Worm (Caenorhabditis elegans) whole organism, mixed stage, embryonic: ENCODE data around the gene clc-19.

Experiments used
- M03D4.4 ChIP-seq: sonication (generic microtip); optimal IDR thresholded peaks from 2 replicates; lab custom pipeline; 2017; ENCODE audit warnings: mild to moderate bottlenecking, missing genetic modification characterization, missing compliant biosample characterization
- bed-3 ChIP-seq: fragments of 200-800 bp; sonication (Bioruptor generic); optimal IDR thresholded peaks from 3 replicates; lab custom pipeline; 2018; ENCODE audit warnings: mild to moderate bottlenecking, missing genetic modification characterization, moderate library complexity, missing compliant biosample characterization
- blmp-1 ChIP-seq: fragments of 150-350 bp; optimal IDR thresholded peaks from 2 replicates; lab custom pipeline; 2014; ENCODE audit warnings: missing biosample characterization, missing genetic modification characterization
- ceh-39 ChIP-seq: fragments of 150-350 bp; optimal IDR thresholded peaks from 2 replicates; lab custom pipeline; 2014; ENCODE audit warnings: missing biosample characterization, missing genetic modification characterization
- ceh-43 ChIP-seq: fragments of 200-800 bp; sonication (Bioruptor generic); optimal IDR thresholded peaks from 2 replicates; lab custom pipeline; 2018; ENCODE audit warnings: mild to moderate bottlenecking, missing genetic modification characterization, moderate library complexity, missing compliant biosample characterization
- drap-1 ChIP-seq: fragments of 200-800 bp; sonication (Bioruptor generic); optimal IDR thresholded peaks from 3 replicates; lab custom pipeline; 2018; ENCODE audit warnings: mild to moderate bottlenecking, missing genetic modification characterization, missing compliant biosample characterization
- elt-1 ChIP-seq: sonication (generic microtip); optimal IDR thresholded peaks from 2 replicates; lab custom pipeline; 2017; ENCODE audit warnings: missing genetic modification characterization, mild to moderate bottlenecking, missing compliant biosample characterization, antibody characterized with exemption, moderate library complexity, borderline replicate concordance; ENCODE audit not compliant: insufficient read depth
- elt-3 ChIP-seq: fragments of 150-350 bp; optimal IDR thresholded peaks from 2 replicates; lab custom pipeline; 2014; ENCODE audit warnings: missing biosample characterization, missing genetic modification characterization
- flh-1 ChIP-seq: fragments of 200-800 bp; sonication (Bioruptor generic); optimal IDR thresholded peaks from 2 replicates; lab custom pipeline; 2018; ENCODE audit warnings: mild to moderate bottlenecking, missing genetic modification characterization, moderate library complexity, missing compliant biosample characterization
- ham-2 ChIP-seq: fragments of 200-800 bp; sonication (Bioruptor generic); optimal IDR thresholded peaks from 2 replicates; lab custom pipeline; 2018; ENCODE audit warnings: mild to moderate bottlenecking, missing genetic modification characterization, missing compliant biosample characterization
- hlh-1 ChIP-seq: fragments of 150-350 bp; optimal IDR thresholded peaks from 2 replicates; lab custom pipeline; 2014; ENCODE audit warnings: missing biosample characterization, missing genetic modification reagents, missing genetic modification characterization
- lin-13 ChIP-seq: fragments of 150-350 bp; optimal IDR thresholded peaks from 2 replicates; lab custom pipeline; 2014; ENCODE audit warnings: missing biosample characterization, missing genetic modification characterization
- lin-32 ChIP-seq: fragments of 200-800 bp; sonication (Bioruptor generic); optimal IDR thresholded peaks from 2 replicates; lab custom pipeline; 2018; ENCODE audit warnings: mild to moderate bottlenecking, missing genetic modification characterization, missing compliant biosample characterization
- lsy-2 ChIP-seq: fragments of 150-350 bp; optimal IDR thresholded peaks from 2 replicates; lab custom pipeline; 2014; ENCODE audit warnings: missing biosample characterization, missing genetic modification characterization
- mab-5 ChIP-seq: fragments of 150-350 bp; optimal IDR thresholded peaks from 2 replicates; lab custom pipeline; 2014; ENCODE audit warnings: missing biosample characterization, missing genetic modification characterization
- mep-1 ChIP-seq: fragments of 150-350 bp; optimal IDR thresholded peaks from 2 replicates; lab custom pipeline; 2017; ENCODE audit warnings: missing biosample characterization, missing genetic modification reagents, missing genetic modification characterization, inconsistent platforms
- mls-2 ChIP-seq: sonication (generic microtip); optimal IDR thresholded peaks from 2 replicates; lab custom pipeline; 2016; ENCODE audit warnings: mild to moderate bottlenecking, missing genetic modification characterization, moderate library complexity, missing compliant biosample characterization
- nhr-12 ChIP-seq: fragments of 150-350 bp; optimal IDR thresholded peaks from 2 replicates; lab custom pipeline; 2014; ENCODE audit warnings: missing biosample characterization, missing genetic modification characterization
- nhr-2 ChIP-seq: fragments of 150-350 bp; optimal IDR thresholded peaks from 2 replicates; lab custom pipeline; 2014; ENCODE audit warnings: missing biosample characterization, missing genetic modification characterization
- nhr-237 ChIP-seq: fragments of 150-350 bp; optimal IDR thresholded peaks from 2 replicates; lab custom pipeline; 2014; ENCODE audit warnings: missing biosample characterization, missing genetic modification characterization
- nhr-28 ChIP-seq: fragments of 150-350 bp; optimal IDR thresholded peaks from 2 replicates; lab custom pipeline; 2014; ENCODE audit warnings: missing biosample characterization, missing genetic modification characterization
- pha-4 ChIP-seq: fragments of 150-350 bp; optimal IDR thresholded peaks from 2 replicates; lab custom pipeline; 2018; ENCODE audit warnings: missing biosample characterization, missing genetic modification reagents, missing genetic modification characterization
- sem-2 ChIP-seq: fragments of 200-800 bp; sonication (Bioruptor generic); optimal IDR thresholded peaks from 2 replicates; lab custom pipeline; 2018; ENCODE audit warnings: mild to moderate bottlenecking, missing genetic modification characterization, missing compliant biosample characterization
- tbx-8 ChIP-seq: fragments of 200-800 bp; sonication (Bioruptor generic); optimal IDR thresholded peaks from 2 replicates; lab custom pipeline; 2018; ENCODE audit warnings: mild to moderate bottlenecking, missing genetic modification characterization, moderate library complexity, missing compliant biosample characterization
- unc-120 ChIP-seq: sonication (generic microtip); optimal IDR thresholded peaks from 2 replicates; lab custom pipeline; 2017; ENCODE audit warnings: missing genetic modification characterization, missing compliant biosample characterization; ENCODE audit not compliant: poor library complexity, severe bottlenecking
- unc-62 ChIP-seq: fragments of 150-350 bp; optimal IDR thresholded peaks from 2 replicates; lab custom pipeline; 2014; ENCODE audit warnings: missing biosample characterization, missing genetic modification reagents, missing genetic modification characterization
- zip-8 ChIP-seq: fragments of 150-350 bp; optimal IDR thresholded peaks from 2 replicates; lab custom pipeline; 2014; ENCODE audit warnings: missing biosample characterization, missing genetic modification characterization
- ztf-11 ChIP-seq: fragments of 150-350 bp; optimal IDR thresholded peaks from 2 replicates; lab custom pipeline; 2014; ENCODE audit warnings: missing biosample characterization, missing genetic modification characterization

The clc-19 gene

ce11 chrIII:886726-887125, 13.4 kb upstream of the clc-19 start, which contains the start of gene zer-1:
TSS of gene zer-1 (minus strand) at chrIII:886793.
- TF ChIP-seq elt-3 (tag; lab: Kevin White, UChicago) (no peak), unc-120 (tag; lab: Kevin White, UChicago) (no peak), blmp-1 (tag; lab: Kevin White, UChicago) (no peak), lin-13 (tag; lab: Kevin White, UChicago) (no peak), nhr-2 (tag; lab: Kevin White, UChicago) (no peak), hlh-1 (tag; lab: Kevin White, UChicago) (no peak), zip-8 (tag; lab: Kevin White, UChicago) (no peak), mab-5 (tag; lab: Kevin White, UChicago) (no peak), sem-2 (GFP tag; lab: Kevin White, UChicago) (no peak), unc-62 (GFP tag; lab: Kevin White, UChicago) (no peak), lin-32 (no peak), mep-1 (tag; lab: Kevin White, UChicago) (no peak)

ce11 chrIII:883595-883994, 10.2 kb upstream of the clc-19 start:
- no peak for TF ChIP-seq nhr-12 (tag; lab: Kevin White, UChicago)
- TF ChIP-seq, all 35 proteins: peak for 0

ce11 chrIII:881460-881859, 8.1 kb upstream of the clc-19 start:
- no peak for TF ChIP-seq blmp-1 (tag; lab: Kevin White, UChicago)
- no peak for TF ChIP-seq bed-3 (GFP tag; lab: Kevin White, UChicago)
- TF ChIP-seq lsy-2 (tag; lab: Kevin White, UChicago): no peak
- TF ChIP-seq lin-13 (tag; lab: Kevin White, UChicago): no peak
- no peak for TF ChIP-seq ztf-11 (tag; lab: Kevin White, UChicago)
- TF ChIP-seq ceh-43 (GFP tag; lab: Kevin White, UChicago): no peak
- no peak for TF ChIP-seq pha-4 (tag; lab: Kevin White, UChicago)
- TF ChIP-seq elt-1: no peak
- no peak for TF ChIP-seq flh-1 (GFP tag; lab: Kevin White, UChicago)
- no peak for TF ChIP-seq nhr-237 (tag; lab: Kevin White, UChicago)
- TF ChIP-seq sem-2 (GFP tag; lab: Kevin White, UChicago): no peak
- no peak for TF ChIP-seq drap-1 (GFP tag; lab: Kevin White, UChicago)
- TF ChIP-seq ceh-39 (tag; lab: Kevin White, UChicago): no peak
- TF ChIP-seq M03D4.4 (tag; lab: Kevin White, UChicago): no peak
- TF ChIP-seq nhr-28 (tag; lab: Kevin White, UChicago): no peak
- TF ChIP-seq unc-120 (tag; lab: Kevin White, UChicago): no peak
- no peak for TF ChIP-seq mls-2 (tag; lab: Kevin White, UChicago)

ce11 chrIII:880840-881239, 7.5 kb upstream of the clc-19 start:
- TF ChIP-seq mls-2 (tag; lab: Kevin White, UChicago) (no peak), ceh-43 (GFP tag; lab: Kevin White, UChicago) (no peak), zip-8 (tag; lab: Kevin White, UChicago) (no peak), blmp-1 (tag; lab: Kevin White, UChicago) (no peak), flh-1 (GFP tag; lab: Kevin White, UChicago) (no peak), nhr-237 (tag; lab: Kevin White, UChicago) (no peak), sem-2 (GFP tag; lab: Kevin White, UChicago) (no peak), pha-4 (tag; lab: Kevin White, UChicago) (no peak), ztf-11 (tag; lab: Kevin White, UChicago) (no peak), unc-62 (GFP tag; lab: Kevin White, UChicago) (no peak), tbx-8 (GFP tag; lab: Kevin White, UChicago) (no peak), mab-5 (tag; lab: Kevin White, UChicago) (no peak), unc-120 (tag; lab: Kevin White, UChicago) (no peak), lin-32 (no peak)

ce11 chrIII:879634-880033, 6.3 kb upstream of the clc-19 start, which contains the start of the genes T24C4.5 and ucr-2.3:
TSS of gene T24C4.5 (minus strand) at chrIII:879734.
TSS of gene ucr-2.3 (plus strand) at chrIII:879860.
- no peak for TF ChIP-seq blmp-1 (tag; lab: Kevin White, UChicago)
- TF ChIP-seq ham-2: no peak
- TF ChIP-seq pha-4 (tag; lab: Kevin White, UChicago): no peak
- no peak for TF ChIP-seq nhr-237 (tag; lab: Kevin White, UChicago)
- no peak for TF ChIP-seq elt-1
- TF ChIP-seq nhr-12 (tag; lab: Kevin White, UChicago): no peak
- TF ChIP-seq, all 35 proteins: peak for 0
